Worm (Caenorhabditis elegans): Measurements from ENCODE around the gene F36D3.4.

The F36D3.4 gene

DNA sequence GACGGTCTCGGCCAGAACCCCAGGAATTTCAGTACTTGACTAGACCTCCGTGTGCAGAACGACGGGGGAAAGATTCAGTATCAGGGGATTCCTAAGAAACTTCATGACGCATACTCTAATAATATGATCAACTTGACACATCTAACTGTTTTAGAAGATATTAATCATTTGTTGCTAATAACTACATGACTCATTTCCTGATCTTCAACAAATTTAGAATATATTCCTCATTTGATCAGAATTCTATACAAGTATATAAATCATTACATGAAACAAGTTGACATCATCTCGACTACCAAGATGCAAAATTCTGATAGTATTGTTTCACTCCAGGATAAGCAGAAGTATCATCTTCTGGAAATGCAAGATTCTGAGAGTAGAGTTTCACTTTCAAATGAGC lies 17.7 kb upstream of the F36D3.4 start, which contains the start of gene Y32B12B.8:
Gene Y32B12B.8, plus strand, starts transcription at position 301 of the 400 bp plus-strand sequence.
- no peak for TF ChIP-seq dox-1 (GFP tag; IDR thresholded peaks at IDR 0.05)
- no peak for TF ChIP-seq lsy-27 (tag; optimal IDR thresholded peaks at IDR 0.05; ENCODE audit: borderline replicate concordance, insufficient read depth)
- no peak for TF ChIP-seq madf-6 (GFP tag; IDR thresholded peaks at IDR 0.05)
- no peak for TF ChIP-seq let-607 (tag; optimal IDR thresholded peaks at IDR 0.05)
- no peak for TF ChIP-seq zfh-2 (GFP tag; conservative IDR thresholded peaks at IDR 0.05)
- TF ChIP-seq ceh-40 (GFP tag; IDR thresholded peaks at IDR 0.05) = no peak
- TF ChIP-seq nhr-179 (tag; optimal IDR thresholded peaks at IDR 0.05) = no peak
- no peak for TF ChIP-seq ceh-27 (GFP tag; optimal IDR thresholded peaks at IDR 0.05)
- no peak for TF ChIP-seq nhr-80 (tag; optimal IDR thresholded peaks at IDR 0.05)
- no peak for TF ChIP-seq sdz-38 (tag; optimal IDR thresholded peaks at IDR 0.05)
- no peak for TF ChIP-seq tlf-1 (GFP tag; optimal IDR thresholded peaks at IDR 0.05)

DNA sequence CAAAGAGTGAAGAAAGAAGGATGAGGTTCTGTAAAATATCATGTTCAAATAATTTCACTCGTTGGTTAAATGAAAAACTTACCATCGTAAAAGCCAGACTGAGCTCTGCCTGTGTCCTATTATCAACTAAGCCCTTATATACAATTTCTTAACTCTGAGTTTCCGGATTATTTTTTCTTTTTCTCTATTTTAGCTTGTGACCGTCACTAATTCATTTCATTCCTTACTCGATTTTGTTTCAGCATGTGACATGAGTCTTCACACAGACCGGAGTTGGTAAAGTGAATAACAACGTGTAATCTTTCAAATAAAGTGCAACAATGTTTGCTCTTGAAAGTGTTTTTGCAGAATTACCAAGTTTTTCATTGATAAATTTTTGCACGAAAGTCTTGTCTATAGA lies 16.5 kb upstream of the F36D3.4 start, which contains the start of gene cpr-2:
Gene cpr-2, minus strand, starts transcription at position 101 of the 400 bp plus-strand sequence.
- no peak for TF ChIP-seq lin-26 (GFP tag; IDR thresholded peaks at IDR 0.05)
- no peak for TF ChIP-seq B0035.1 (tag; optimal IDR thresholded peaks at IDR 0.05)
- TF ChIP-seq rec-8 (tag; optimal IDR thresholded peaks at IDR 0.05) = no peak
- no peak for TF ChIP-seq K12H6.12 (tag; optimal IDR thresholded peaks at IDR 0.05)
- no peak for TF ChIP-seq F57C9.4 (tag; optimal IDR thresholded peaks at IDR 0.05)
- no peak for TF ChIP-seq unc-62 (GFP tag; optimal IDR thresholded peaks at IDR 0.05)
- no peak for TF ChIP-seq ets-4 (GFP tag; optimal IDR thresholded peaks at IDR 0.05)
- no peak for TF ChIP-seq tbp1 (GFP tag; optimal IDR thresholded peaks at IDR 0.05)
- no peak for TF ChIP-seq athp-1 (tag; optimal IDR thresholded peaks at IDR 0.05)
- TF ChIP-seq nhr-90 (tag; optimal IDR thresholded peaks at IDR 0.05) = no peak
- no peak for TF ChIP-seq ztf-28 (GFP tag; IDR thresholded peaks at IDR 0.05)
- TF ChIP-seq T07F8.4 (tag; optimal IDR thresholded peaks at IDR 0.05) = no peak
- no peak for TF ChIP-seq lsl-1 (GFP tag; optimal IDR thresholded peaks at IDR 0.05)
- TF ChIP-seq lin-40 (tag; optimal IDR thresholded peaks at IDR 0.05) = no peak

DNA sequence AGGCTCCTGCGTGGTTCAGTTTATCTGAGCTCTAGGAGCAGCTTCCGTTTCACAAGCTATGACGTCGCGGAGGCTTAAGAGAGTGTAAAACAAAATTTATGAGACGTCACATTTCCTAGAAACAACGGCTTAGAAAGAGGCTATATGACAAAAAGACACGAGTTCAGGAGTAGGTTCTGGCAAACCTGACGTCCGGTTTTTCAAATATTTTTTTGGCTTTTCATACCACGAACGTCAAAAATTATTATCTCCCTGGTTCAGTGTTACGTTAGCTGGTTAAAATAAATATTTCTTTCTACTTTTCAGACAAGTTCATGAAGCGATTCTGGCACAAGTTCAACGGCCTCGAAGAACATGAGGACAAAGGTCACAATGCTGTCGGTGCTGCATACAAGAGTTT lies 10.3 kb upstream of the F36D3.4 start, which contains the start of gene F36D3.16:
Gene F36D3.16, plus strand, starts transcription at position 301 of the 400 bp plus-strand sequence.
- no peak for TF ChIP-seq ZK185.1 (tag; optimal IDR thresholded peaks at IDR 0.05; ENCODE audit: poor library complexity, severe bottlenecking)
- no peak for TF ChIP-seq cebp-2 (GFP tag; IDR thresholded peaks at IDR 0.05)
- TF ChIP-seq sea-2 (GFP tag; IDR thresholded peaks at IDR 0.05) = no peak
- no peak for TF ChIP-seq athp-1 (tag; optimal IDR thresholded peaks at IDR 0.05)
- no peak for TF ChIP-seq madf-3 (GFP tag; IDR thresholded peaks at IDR 0.05)
- TF ChIP-seq dpff-1 (tag; optimal IDR thresholded peaks at IDR 0.05) = no peak
- TF ChIP-seq bed-2 (GFP tag; IDR thresholded peaks at IDR 0.05) = no peak
- no peak for TF ChIP-seq K11D2.4 (GFP tag; IDR thresholded peaks at IDR 0.05)
- no peak for TF ChIP-seq F23B12.7 (tag; optimal IDR thresholded peaks at IDR 0.05; ENCODE audit: insufficient read depth)
- no peak for TF ChIP-seq nfyb-1 (GFP tag; IDR thresholded peaks at IDR 0.05)

DNA sequence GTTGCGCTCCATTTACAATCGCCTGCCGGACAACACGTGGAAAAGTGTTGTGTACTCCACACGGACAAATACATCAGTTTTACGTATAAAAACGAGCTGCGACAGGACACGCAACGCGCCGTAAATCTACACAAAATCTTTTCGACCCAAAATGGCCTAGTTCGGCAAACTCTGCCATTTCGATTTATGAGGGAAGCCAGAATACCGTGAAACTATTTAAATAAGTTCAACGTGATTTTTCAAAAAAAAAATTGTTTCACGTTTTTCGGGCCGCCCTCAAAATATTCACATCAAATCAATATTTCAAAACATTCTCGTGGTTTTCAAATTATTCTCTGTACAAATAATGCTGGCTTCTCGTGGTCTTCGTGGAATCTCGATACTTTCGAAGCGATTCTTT lies 9.3 kb upstream of the F36D3.4 start, which contains the start of gene F36D3.8:
Gene F36D3.8, plus strand, starts transcription at position 301 of the 400 bp plus-strand sequence.
- no peak for TF ChIP-seq hsf-1 (GFP tag; IDR thresholded peaks at IDR 0.05)
- TF ChIP-seq hmg-1.2 (GFP tag; IDR thresholded peaks at IDR 0.05) = no peak
- TF ChIP-seq sea-2 (GFP tag; IDR thresholded peaks at IDR 0.05) = no peak
- TF ChIP-seq B0336.3 (GFP tag; IDR thresholded peaks at IDR 0.05) = no peak
- TF ChIP-seq ama-1 (optimal IDR thresholded peaks at IDR 0.05) = no peak
- TF ChIP-seq ama-1 (GFP tag; optimal IDR thresholded peaks at IDR 0.05) = no peak
- no peak for TF ChIP-seq madf-6 (GFP tag; IDR thresholded peaks at IDR 0.05)
- TF ChIP-seq hlh-26 (GFP tag; conservative IDR thresholded peaks at IDR 0.05) = no peak
- TF ChIP-seq nhr-27 (tag; optimal IDR thresholded peaks at IDR 0.05) = no peak
- TF ChIP-seq ceh-58 (GFP tag; IDR thresholded peaks at IDR 0.05) = no peak
- no peak for TF ChIP-seq tbx-9 (tag; optimal IDR thresholded peaks at IDR 0.05; ENCODE audit: borderline replicate concordance)

Data from whole organism, young adult.